Worm (Caenorhabditis elegans) whole organism, early embryonic: ENCODE results near the gene srbc-45.

Experiments
- ama-1 ChIP-seq: fragments of 150-350 bp; optimal IDR thresholded peaks from 2 replicates; lab custom pipeline; 2014
- ceh-36 ChIP-seq: sonication (generic microtip); optimal IDR thresholded peaks from 2 replicates; lab custom pipeline; 2016; ENCODE audit warnings: missing genetic modification characterization, inconsistent platforms, missing compliant biosample characterization
- flt-1 ChIP-seq: fragments of 200-800 bp; sonication (Bioruptor generic); IDR thresholded peaks from 2 replicates; pipeline ENCODE4 v1.3.6; 2022; ENCODE audit warnings: missing genetic modification characterization, missing compliant biosample characterization
- tbx-37 ChIP-seq: fragments of 200-800 bp; sonication (Bioruptor generic); conservative IDR thresholded peaks from 2 replicates; pipeline ENCODE4 v1.3.6; 2022; ENCODE audit warnings: missing genetic modification reagents, missing genetic modification characterization, missing compliant biosample characterization

ce11 chrV:12814022-12814421 lies 10.6 kb downstream of the srbc-45 start, which contains the start of gene ZC443.3:
- no peak for TF ChIP-seq ama-1 (lab: Kevin White, UChicago)
- no peak for TF ChIP-seq ceh-36 (tag; lab: Kevin White, UChicago)
- TF ChIP-seq flt-1 (GFP tag; lab: Robert Waterston, UW) = no peak
- no peak for TF ChIP-seq tbx-37 (GFP tag; lab: Robert Waterston, UW)
